Fruit fly (Drosophila melanogaster) whole organism, embryonic: Measurements from ENCODE around the gene Non3.

ENCODE experiments used
- ATbp ChIP-seq: fragments of 200-800 bp; sonication (Bioruptor generic); optimal IDR thresholded peaks from 2 replicates; lab custom pipeline; 2017; ENCODE audit warnings: missing biosample characterization, mild to moderate bottlenecking, missing genetic modification characterization, missing genetic modification reagents
- Adf1 ChIP-seq: fragments of 200-800 bp; sonication (Bioruptor generic); IDR thresholded peaks from 2 replicates; pipeline ENCODE4 v1.3.6; 2022; ENCODE audit warnings: missing biosample characterization, missing genetic modification characterization
- Bgb ChIP-seq: fragments of 200-800 bp; sonication (Bioruptor generic); IDR thresholded peaks from 2 replicates; pipeline ENCODE4 v1.3.6; 2022; ENCODE audit warnings: missing biosample characterization, missing genetic modification characterization; ENCODE audit not compliant: partially characterized antibody
- BtbVII ChIP-seq: fragments of 200-800 bp; sonication (Bioruptor generic); optimal IDR thresholded peaks from 3 replicates; lab custom pipeline; 2017; ENCODE audit warnings: missing biosample characterization, mild to moderate bottlenecking, missing genetic modification characterization
- CG1024 ChIP-seq: fragments of 200-800 bp; sonication (Bioruptor generic); IDR thresholded peaks from 2 replicates; pipeline ENCODE4 v1.3.6; 2022; ENCODE audit warnings: missing biosample characterization, missing genetic modification characterization
- CG11093 ChIP-seq: fragments of 200-800 bp; sonication (Bioruptor generic); IDR thresholded peaks from 3 replicates; pipeline ENCODE4 v1.3.6; 2022; ENCODE audit warnings: missing biosample characterization, missing genetic modification characterization
- CG15479 ChIP-seq: fragments of 200-800 bp; sonication (Bioruptor generic); optimal IDR thresholded peaks from 3 replicates; lab custom pipeline; 2019; ENCODE audit warnings: missing biosample characterization, mild to moderate bottlenecking, missing genetic modification characterization, moderate library complexity
- CG15514 ChIP-seq: fragments of 200-800 bp; sonication (Bioruptor generic); optimal IDR thresholded peaks from 3 replicates; lab custom pipeline; 2017; ENCODE audit warnings: missing biosample characterization, missing genetic modification characterization, mild to moderate bottlenecking, moderate library complexity, missing genetic modification reagents
- CG16813 ChIP-seq: fragments of 200-800 bp; sonication (Bioruptor generic); IDR thresholded peaks from 3 replicates; pipeline ENCODE4 v1.3.6; 2022; ENCODE audit warnings: missing biosample characterization, missing genetic modification characterization; ENCODE audit not compliant: partially characterized antibody
- CG17829 ChIP-seq: fragments of 200-800 bp; optimal IDR thresholded peaks from 2 replicates; lab custom pipeline; 2019; ENCODE audit warnings: missing biosample characterization, mild to moderate bottlenecking, missing genetic modification characterization, moderate library complexity
- CG2875 ChIP-seq: fragments of 200-800 bp; sonication (Bioruptor generic); optimal IDR thresholded peaks from 2 replicates; lab custom pipeline; 2017; ENCODE audit warnings: missing biosample characterization, mild to moderate bottlenecking, missing genetic modification characterization, missing genetic modification reagents
- CG34224 ChIP-seq: fragments of 200-800 bp; sonication (Bioruptor generic); IDR thresholded peaks from 3 replicates; pipeline ENCODE4 v1.3.6; 2022; ENCODE audit warnings: missing biosample characterization, missing genetic modification characterization; ENCODE audit not compliant: partially characterized antibody
- CG7786 ChIP-seq: fragments of 200-800 bp; sonication (Bioruptor generic); optimal IDR thresholded peaks from 2 replicates; lab custom pipeline; 2016; ENCODE audit warnings: missing biosample characterization, missing genetic modification characterization
- CG7963 ChIP-seq: fragments of 200-800 bp; sonication (Bioruptor generic); IDR thresholded peaks from 3 replicates; pipeline ENCODE4 v1.3.6; 2022; ENCODE audit warnings: missing biosample characterization, missing genetic modification characterization; ENCODE audit not compliant: partially characterized antibody
- CG9932 ChIP-seq: fragments of 200-800 bp; sonication (Bioruptor generic); IDR thresholded peaks from 2 replicates; pipeline ENCODE4 v1.3.6; 2022; ENCODE audit warnings: missing biosample characterization, missing genetic modification characterization
- Dip2 ChIP-seq: fragments of 200-800 bp; sonication (Bioruptor generic); IDR thresholded peaks from 2 replicates; pipeline ENCODE4 v1.3.6; 2022; ENCODE audit warnings: missing biosample characterization, missing genetic modification characterization
- Dll ChIP-seq: fragments of 200-800 bp; sonication (Bioruptor generic); IDR thresholded peaks from 4 replicates; pipeline ENCODE4 v1.3.6; 2022; ENCODE audit warnings: missing biosample characterization, missing genetic modification characterization; ENCODE audit not compliant: partially characterized antibody
- Doc3 ChIP-seq: fragments of 200-800 bp; sonication (Bioruptor generic); IDR thresholded peaks from 3 replicates; pipeline ENCODE4 v1.3.6; 2022; ENCODE audit warnings: missing biosample characterization, missing genetic modification characterization; ENCODE audit not compliant: partially characterized antibody
- Dref ChIP-seq: fragments of 200-800 bp; sonication (Bioruptor generic); IDR thresholded peaks from 2 replicates; pipeline ENCODE4 v1.3.6; 2022; ENCODE audit warnings: missing biosample characterization, missing genetic modification characterization
- Ets97D ChIP-seq: fragments of 200-800 bp; sonication (Bioruptor generic); optimal IDR thresholded peaks from 3 replicates; lab custom pipeline; 2016; ENCODE audit warnings: missing biosample characterization, missing genetic modification characterization
- HLH4C ChIP-seq: fragments of 200-800 bp; sonication (Bioruptor generic); IDR thresholded peaks from 3 replicates; pipeline ENCODE4 v1.3.6; 2022; ENCODE audit warnings: missing biosample characterization, missing genetic modification characterization; ENCODE audit not compliant: partially characterized antibody
- Kr ChIP-seq: fragments of 200-800 bp; sonication (Bioruptor generic); optimal IDR thresholded peaks from 2 replicates; lab custom pipeline; 2017; ENCODE audit warnings: missing biosample characterization, mild to moderate bottlenecking, missing genetic modification characterization
- Opbp ChIP-seq: fragments of 200-800 bp; sonication (Bioruptor generic); IDR thresholded peaks from 3 replicates; pipeline ENCODE4 v1.3.6; 2022; ENCODE audit warnings: missing biosample characterization, missing genetic modification characterization; ENCODE audit not compliant: partially characterized antibody
- Rfx ChIP-seq: fragments of 200-800 bp; sonication (Bioruptor generic); IDR thresholded peaks from 2 replicates; pipeline ENCODE4 v1.3.6; 2022; ENCODE audit warnings: missing biosample characterization, missing genetic modification characterization
- Sin3A ChIP-seq: fragments of >200 bp; optimal IDR thresholded peaks from 2 replicates; lab custom pipeline; 2018
- Sry-δ ChIP-seq: fragments of 200-800 bp; sonication (Bioruptor generic); optimal IDR thresholded peaks from 2 replicates; lab custom pipeline; 2016; ENCODE audit warnings: missing biosample characterization, missing genetic modification characterization
- Tbp ChIP-seq: fragments of >200 bp; optimal IDR thresholded peaks from 2 replicates; lab custom pipeline; 2018; ENCODE audit warnings: missing biosample characterization, missing genetic modification characterization
- YL-1 ChIP-seq: fragments of 200-800 bp; sonication (Bioruptor generic); optimal IDR thresholded peaks from 3 replicates; lab custom pipeline; 2017; ENCODE audit warnings: missing biosample characterization, mild to moderate bottlenecking, missing genetic modification characterization
- ab ChIP-seq: fragments of 200-800 bp; sonication (Bioruptor generic); optimal IDR thresholded peaks from 2 replicates; lab custom pipeline; 2016; ENCODE audit warnings: missing biosample characterization, missing genetic modification characterization
- bbx ChIP-seq: fragments of 200-800 bp; sonication (Bioruptor generic); IDR thresholded peaks from 2 replicates; pipeline ENCODE4 v1.3.6; 2022; ENCODE audit warnings: missing biosample characterization, missing genetic modification characterization; ENCODE audit not compliant: partially characterized antibody
- bowl ChIP-seq: fragments of 200-800 bp; sonication (Bioruptor generic); IDR thresholded peaks from 2 replicates; pipeline ENCODE4 v1.3.6; 2022; ENCODE audit warnings: missing biosample characterization, missing genetic modification characterization
- disco-r ChIP-seq: fragments of 200-800 bp; sonication (Bioruptor generic); optimal IDR thresholded peaks from 2 replicates; lab custom pipeline; 2016; ENCODE audit warnings: missing biosample characterization, missing genetic modification characterization
- dm ChIP-seq: fragments of 200-800 bp; sonication (Bioruptor generic); optimal IDR thresholded peaks from 3 replicates; lab custom pipeline; 2016; ENCODE audit warnings: missing biosample characterization, missing genetic modification characterization
- dpn ChIP-seq, 2 experiments: fragments of 200-800 bp; sonication (Bioruptor generic); optimal IDR thresholded peaks; 3 replicates each; lab custom pipeline; 2016; ENCODE audit warnings: missing biosample characterization in 2 of 2, missing genetic modification characterization in 2 of 2
- exex ChIP-seq: fragments of 200-800 bp; sonication (Bioruptor generic); optimal IDR thresholded peaks from 4 replicates; lab custom pipeline; 2018; ENCODE audit warnings: missing biosample characterization, mild to moderate bottlenecking, missing genetic modification characterization, moderate library complexity
- ftz-f1 ChIP-seq: fragments of 200-800 bp; sonication (Bioruptor generic); optimal IDR thresholded peaks from 2 replicates; lab custom pipeline; 2016; ENCODE audit warnings: missing biosample characterization, missing genetic modification characterization
- gem ChIP-seq: fragments of 200-800 bp; sonication (Bioruptor generic); optimal IDR thresholded peaks from 2 replicates; lab custom pipeline; 2019; ENCODE audit warnings: missing biosample characterization, mild to moderate bottlenecking, missing genetic modification characterization, moderate library complexity
- gro ChIP-seq: fragments of 200-800 bp; sonication (Bioruptor generic); optimal IDR thresholded peaks from 2 replicates; lab custom pipeline; 2016; ENCODE audit warnings: missing biosample characterization, missing genetic modification characterization
- hbn ChIP-seq: fragments of 200-800 bp; sonication (Bioruptor generic); IDR thresholded peaks from 2 replicates; pipeline ENCODE4 v1.3.6; 2022; ENCODE audit warnings: missing biosample characterization, missing genetic modification characterization; ENCODE audit not compliant: partially characterized antibody
- hkb ChIP-seq, 2 experiments: fragments of 200-800 bp in 1 of 2; fragments of >200 bp in 1 of 2; sonication (Bioruptor generic) in 1 of 2; IDR thresholded peaks in 1 of 2; optimal IDR thresholded peaks in 1 of 2; 2 replicates each; pipeline versions ENCODE4 v1.3.6 to Lab custom; 2017 to 2022; ENCODE audit warnings: missing biosample characterization in 1 of 2, missing genetic modification characterization in 1 of 2
- knrl ChIP-seq: fragments of 200-800 bp; sonication (Bioruptor generic); IDR thresholded peaks from 3 replicates; pipeline ENCODE4 v1.3.6; 2022; ENCODE audit warnings: missing biosample characterization, missing genetic modification characterization; ENCODE audit not compliant: partially characterized antibody
- mam ChIP-seq: fragments of 200-800 bp; sonication (Bioruptor generic); optimal IDR thresholded peaks from 3 replicates; lab custom pipeline; 2016; ENCODE audit warnings: missing biosample characterization, missing genetic modification characterization
- mld ChIP-seq: fragments of 200-800 bp; sonication (Bioruptor generic); IDR thresholded peaks from 3 replicates; pipeline ENCODE4 v1.3.6; 2022; ENCODE audit warnings: missing biosample characterization, missing genetic modification characterization; ENCODE audit not compliant: partially characterized antibody
- pzg ChIP-seq: fragments of 200-800 bp; sonication (Bioruptor generic); optimal IDR thresholded peaks from 3 replicates; lab custom pipeline; 2018; ENCODE audit warnings: missing biosample characterization, mild to moderate bottlenecking, missing genetic modification characterization, moderate library complexity
- sens ChIP-seq: fragments of 200-800 bp; sonication (Bioruptor generic); peaks from one replicate; lab custom pipeline; 2016; ENCODE audit warnings: missing biosample characterization, missing genetic modification characterization
- stwl ChIP-seq: fragments of 200-800 bp; sonication (Bioruptor generic); optimal IDR thresholded peaks from 3 replicates; lab custom pipeline; 2018; ENCODE audit warnings: missing biosample characterization, mild to moderate bottlenecking, missing genetic modification characterization, moderate library complexity
- tll ChIP-seq, 2 experiments: fragments of 200-800 bp in 1 of 2; fragments of >200 bp in 1 of 2; sonication (Bioruptor generic) in 1 of 2; optimal IDR thresholded peaks; 2 replicates each; lab custom pipeline; 2017 to 2019; ENCODE audit warnings: missing biosample characterization in 2 of 2, missing genetic modification characterization in 2 of 2, mild to moderate bottlenecking in 1 of 2, moderate library complexity in 1 of 2
- unc-4 ChIP-seq: fragments of 200-800 bp; sonication (Bioruptor generic); IDR thresholded peaks from 2 replicates; pipeline ENCODE4 v1.3.6; 2022; ENCODE audit warnings: missing biosample characterization, missing genetic modification characterization; ENCODE audit not compliant: partially characterized antibody
- wor ChIP-seq: fragments of 200-800 bp; sonication (Bioruptor generic); IDR thresholded peaks from 2 replicates; pipeline ENCODE4 v1.3.6; 2022; ENCODE audit warnings: missing biosample characterization, missing genetic modification characterization

The Non3 gene

dm6 chr3R:18255281-18255680, 31.8 kb downstream of the Non3 start, which contains the start of the genes Ada2a, Polr2D, Tgs1 and moi (continued):
- TF ChIP-seq CG11093 (GFP tag; lab: Robert Waterston, UW) (no peak), mam (GFP tag; lab: Kevin White, UChicago) (no peak), stwl (tag; lab: Kevin White, UChicago) (peak; percentile 49), dpn (GFP tag; optimal IDR thresholded peaks at IDR 0.05; lab: Kevin White, UChicago) (no peak), mld (peak; percentile 74; the same call in 2 of the 3 replicates), Sin3A (lab: Kevin White, UChicago) (peak; percentile 56), Ets97D (peak; percentile 23), unc-4 (GFP tag; lab: Robert Waterston, UW) (peak; percentile 75; the same call in 1 of the 2 replicates), disco-r (GFP tag; lab: Kevin White, UChicago) (no peak), Dip2 (GFP tag; lab: Robert Waterston, UW) (no peak), CG9932 (GFP tag; lab: Robert Waterston, UW) (peak; percentile 44), CG7786 (GFP tag; lab: Kevin White, UChicago) (no peak), CG16813 (GFP tag; lab: Robert Waterston, UW) (peak; percentile 80), Opbp (GFP tag; lab: Robert Waterston, UW) (peak; percentile 87), CG7963 (GFP tag; lab: Robert Waterston, UW) (peak; percentile 46; the same call in 2 of the 3 replicates), Kr (GFP tag; lab: Kevin White, UChicago) (no peak), YL-1 (GFP tag; lab: Kevin White, UChicago) (peak; percentile 44), gro (peak; percentile 15), BtbVII (GFP tag; lab: Kevin White, UChicago) (no peak), Dll (GFP tag; lab: Robert Waterston, UW) (peak; percentile 78), Rfx (GFP tag; lab: Robert Waterston, UW) (no peak), CG15514 (GFP tag; lab: Kevin White, UChicago) (peak; percentile 48), CG1024 (GFP tag; lab: Robert Waterston, UW) (no peak), dm (peak; percentile 55), ATbp (GFP tag; lab: Kevin White, UChicago) (no peak), wor (GFP tag; lab: Robert Waterston, UW) (no peak), Adf1 (GFP tag; lab: Robert Waterston, UW) (no peak), hkb (optimal IDR thresholded peaks at IDR 0.05; lab: Kevin White, UChicago) (peak; percentile 47), hkb (GFP tag; IDR thresholded peaks at IDR 0.05; lab: Robert Waterston, UW) (no peak), exex (tag; lab: Kevin White, UChicago) (no peak), Doc3 (GFP tag; lab: Robert Waterston, UW) (peak; percentile 76), CG34224 (peak; percentile 85), bbx (GFP tag; lab: Robert Waterston, UW) (peak; percentile 82), sens (GFP tag; lab: Kevin White, UChicago) (peak; percentile 18), pzg (peak; percentile 72), knrl (GFP tag; lab: Robert Waterston, UW) (peak; percentile 73), CG2875 (GFP tag; lab: Kevin White, UChicago) (no peak), CG17829 (tag; lab: Kevin White, UChicago) (peak; percentile 12), Sry-δ (GFP tag; lab: Kevin White, UChicago) (peak; percentile 92), CG15479 (peak; percentile 64), hbn (GFP tag; lab: Robert Waterston, UW) (peak; percentile 72), Bgb (peak; percentile 79), gem (tag; lab: Kevin White, UChicago) (no peak), tll (GFP tag; optimal IDR thresholded peaks at IDR 0.05; lab: Kevin White, UChicago) (no peak), ab (no peak), bowl (GFP tag; lab: Robert Waterston, UW) (no peak), HLH4C (GFP tag; lab: Robert Waterston, UW) (peak; percentile 66; the same call in 2 of the 3 replicates), Dref (GFP tag; lab: Robert Waterston, UW) (peak; percentile 82), ftz-f1 (peak; percentile 80), Tbp (GFP tag; lab: Kevin White, UChicago) (no peak)
